Worm (Caenorhabditis elegans): ENCODE data around the gene otub-1.
"Not testable (repeated sequence)": the region's sequence is repeated elsewhere in the genome, so short reads cannot be mapped to it uniquely, and the experiment has no call there.

The otub-1 gene

DNA sequence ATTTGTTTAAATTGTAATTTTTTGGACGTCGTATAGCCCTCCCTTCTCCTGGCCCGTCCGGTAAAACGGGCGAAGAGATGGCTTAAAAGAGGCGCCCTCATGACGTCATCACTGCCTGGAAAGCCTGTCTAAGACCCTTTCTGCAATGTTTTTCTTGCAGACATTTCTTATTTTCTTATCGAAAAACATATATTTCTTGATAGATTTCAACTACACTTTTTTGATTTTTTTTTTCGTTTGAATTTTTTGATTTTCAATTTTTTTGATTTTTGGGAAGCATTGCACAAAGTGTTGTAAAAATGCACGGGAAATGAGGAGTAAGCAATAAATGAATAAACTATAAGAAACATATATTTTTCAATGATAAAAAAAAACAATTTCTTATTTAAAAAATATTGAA, 47.9 kb downstream of the otub-1 start, which contains the start of gene T01G5.6:
Gene T01G5.6, minus strand, starts transcription at position 101 of the 400 bp plus-strand sequence.
- TF ChIP-seq aly-2 (tag; optimal IDR thresholded peaks at IDR 0.05) (no peak), ama-1 (optimal IDR thresholded peaks at IDR 0.05) (no peak), C34F6.9 (tag; optimal IDR thresholded peaks at IDR 0.05) (no peak), sma-3 (GFP tag; optimal IDR thresholded peaks at IDR 0.05) (no peak), mbf-1 (tag; optimal IDR thresholded peaks at IDR 0.05) (no peak), R02D3.7 (tag; optimal IDR thresholded peaks at IDR 0.05) (no peak), crh-2 (tag; optimal IDR thresholded peaks at IDR 0.05) (no peak), ZK546.5 (tag; optimal IDR thresholded peaks at IDR 0.05) (no peak), lsy-2 (tag; optimal IDR thresholded peaks at IDR 0.05) (no peak), ceh-82 (tag; optimal IDR thresholded peaks at IDR 0.05) (no peak), nhr-25 (tag; optimal IDR thresholded peaks at IDR 0.05) (no peak), nhr-237 (tag; optimal IDR thresholded peaks at IDR 0.05) (no peak), nhr-77 (tag; optimal IDR thresholded peaks at IDR 0.05) (no peak), mdl-1 (tag; optimal IDR thresholded peaks at IDR 0.05) (no peak), nhr-10 (tag; optimal IDR thresholded peaks at IDR 0.05) (no peak), dmd-4 (tag; optimal IDR thresholded peaks at IDR 0.05) (no peak), nhr-11 (tag; optimal IDR thresholded peaks at IDR 0.05) (no peak), mab-5 (tag; optimal IDR thresholded peaks at IDR 0.05) (no peak), gmeb-1 (tag; optimal IDR thresholded peaks at IDR 0.05) (no peak), zag-1 (tag; optimal IDR thresholded peaks at IDR 0.05) (no peak)

DNA sequence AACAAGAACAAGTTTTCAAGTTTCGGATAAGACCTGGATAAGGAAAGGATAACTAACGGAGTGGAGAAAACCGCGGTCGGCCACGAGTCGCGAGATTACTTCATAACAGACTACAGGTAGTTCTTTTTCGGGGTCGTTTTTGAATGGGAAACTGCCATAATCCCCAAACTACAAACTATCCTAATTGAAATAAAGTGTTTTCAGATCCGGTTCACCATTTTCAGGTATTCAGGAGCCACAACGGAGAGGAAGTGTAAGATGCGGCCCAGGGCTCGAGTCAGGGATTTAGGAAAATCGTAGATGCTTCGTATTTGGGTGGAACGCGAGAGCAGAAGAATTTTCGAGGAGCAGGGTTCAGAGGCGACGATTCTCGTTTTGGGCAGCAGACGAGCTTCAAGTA, 49.9 kb downstream of the otub-1 start, which contains the start of gene T01G5.8:
Gene T01G5.8, plus strand, starts transcription at position 301 of the 400 bp plus-strand sequence.
- not testable (repeated sequence) for TF ChIP-seq ztf-4, nhr-77, nhr-21 (tag; optimal IDR thresholded peaks at IDR 0.05)
